Fruit fly (Drosophila melanogaster) whole organism, embryonic: ENCODE data around the gene CG43135.
A peak's percentile ranks its signal among the peaks of the same experiment; 100 is the strongest.

Experiments used
- Aef1 ChIP-seq: fragments of 200-800 bp; sonication (Bioruptor generic); IDR thresholded peaks from 3 replicates; pipeline ENCODE4 v1.3.6; 2022; ENCODE audit warnings: missing biosample characterization, missing genetic modification characterization
- B-H1 ChIP-seq: fragments of 200-800 bp; sonication (Bioruptor generic); IDR thresholded peaks from 3 replicates; pipeline ENCODE4 v1.3.6; 2022; ENCODE audit warnings: missing biosample characterization, missing genetic modification characterization
- Bgb ChIP-seq: fragments of 200-800 bp; sonication (Bioruptor generic); IDR thresholded peaks from 2 replicates; pipeline ENCODE4 v1.3.6; 2022; ENCODE audit warnings: missing biosample characterization, missing genetic modification characterization; ENCODE audit not compliant: partially characterized antibody
- CG10274 ChIP-seq: fragments of 200-800 bp; sonication (Bioruptor generic); optimal IDR thresholded peaks from 3 replicates; lab custom pipeline; 2017; ENCODE audit warnings: missing biosample characterization, mild to moderate bottlenecking, missing genetic modification characterization
- CG15514 ChIP-seq: fragments of 200-800 bp; sonication (Bioruptor generic); optimal IDR thresholded peaks from 3 replicates; lab custom pipeline; 2017; ENCODE audit warnings: missing biosample characterization, missing genetic modification characterization, mild to moderate bottlenecking, moderate library complexity, missing genetic modification reagents
- CG16815 ChIP-seq: fragments of 200-800 bp; sonication (Bioruptor generic); optimal IDR thresholded peaks from 3 replicates; lab custom pipeline; 2017; ENCODE audit warnings: missing biosample characterization, mild to moderate bottlenecking, missing genetic modification characterization
- CG18599 ChIP-seq: fragments of 200-800 bp; sonication (Bioruptor generic); optimal IDR thresholded peaks from 3 replicates; lab custom pipeline; 2017; ENCODE audit warnings: missing biosample characterization, missing genetic modification characterization, mild to moderate bottlenecking, moderate library complexity, missing genetic modification reagents
- CG2116 ChIP-seq: fragments of 200-800 bp; sonication (Bioruptor generic); optimal IDR thresholded peaks from 3 replicates; lab custom pipeline; 2018; ENCODE audit warnings: missing biosample characterization, mild to moderate bottlenecking, missing genetic modification characterization
- CG2875 ChIP-seq: fragments of 200-800 bp; sonication (Bioruptor generic); optimal IDR thresholded peaks from 2 replicates; lab custom pipeline; 2017; ENCODE audit warnings: missing biosample characterization, mild to moderate bottlenecking, missing genetic modification characterization, missing genetic modification reagents
- CG31365 ChIP-seq: fragments of 200-800 bp; sonication (Bioruptor generic); optimal IDR thresholded peaks from 2 replicates; lab custom pipeline; 2018; ENCODE audit warnings: missing biosample characterization, mild to moderate bottlenecking, missing genetic modification characterization
- CG31441 ChIP-seq: fragments of 200-800 bp; sonication (Bioruptor generic); IDR thresholded peaks from 2 replicates; pipeline ENCODE4 v1.3.6; 2022; ENCODE audit warnings: missing biosample characterization, missing genetic modification characterization
- CG3407 ChIP-seq: fragments of 200-800 bp; sonication (Bioruptor generic); optimal IDR thresholded peaks from 2 replicates; lab custom pipeline; 2018; ENCODE audit warnings: missing biosample characterization, mild to moderate bottlenecking, missing genetic modification characterization
- CG34422 ChIP-seq: fragments of 200-800 bp; sonication (Bioruptor generic); IDR thresholded peaks from 3 replicates; pipeline ENCODE4 v1.3.6; 2022; ENCODE audit warnings: missing biosample characterization, missing genetic modification characterization
- CG3838 ChIP-seq: fragments of 200-800 bp; sonication (Bioruptor generic); optimal IDR thresholded peaks from 3 replicates; lab custom pipeline; 2016; ENCODE audit warnings: missing biosample characterization, missing genetic modification characterization
- CG4282 ChIP-seq: fragments of 200-800 bp; sonication (Bioruptor generic); optimal IDR thresholded peaks from 2 replicates; lab custom pipeline; 2016; ENCODE audit warnings: missing biosample characterization, missing genetic modification characterization
- CG4854 ChIP-seq: fragments of 200-800 bp; sonication (Bioruptor generic); optimal IDR thresholded peaks from 2 replicates; lab custom pipeline; 2016; ENCODE audit warnings: missing biosample characterization, missing genetic modification characterization, inconsistent platforms
- CG6175 ChIP-seq: fragments of 200-800 bp; sonication (Bioruptor generic); IDR thresholded peaks from 3 replicates; pipeline ENCODE4 v1.3.6; 2022; ENCODE audit warnings: missing biosample characterization, missing genetic modification characterization
- CG6791 ChIP-seq: fragments of 200-800 bp; sonication (Bioruptor generic); IDR thresholded peaks from 3 replicates; pipeline ENCODE4 v1.3.6; 2022; ENCODE audit warnings: missing biosample characterization, missing genetic modification characterization; ENCODE audit not compliant: partially characterized antibody
- CG7556 ChIP-seq: fragments of 200-800 bp; sonication (Bioruptor generic); optimal IDR thresholded peaks from 2 replicates; lab custom pipeline; 2017; ENCODE audit warnings: missing biosample characterization, mild to moderate bottlenecking, missing genetic modification characterization
- CG8924 ChIP-seq: fragments of 200-800 bp; optimal IDR thresholded peaks from 3 replicates; lab custom pipeline; 2019; ENCODE audit warnings: missing biosample characterization, mild to moderate bottlenecking, missing genetic modification characterization, moderate library complexity
- CG8944 ChIP-seq: fragments of 200-800 bp; sonication (Bioruptor generic); optimal IDR thresholded peaks from 3 replicates; lab custom pipeline; 2016; ENCODE audit warnings: missing biosample characterization, missing genetic modification characterization
- CG9437 ChIP-seq: fragments of 200-800 bp; sonication (Bioruptor generic); optimal IDR thresholded peaks from 2 replicates; lab custom pipeline; 2018; ENCODE audit warnings: missing biosample characterization, mild to moderate bottlenecking, missing genetic modification characterization
- CG9817 ChIP-seq: fragments of 200-800 bp; sonication (Bioruptor generic); optimal IDR thresholded peaks from 2 replicates; lab custom pipeline; 2018; ENCODE audit warnings: missing biosample characterization, mild to moderate bottlenecking, missing genetic modification characterization, moderate library complexity
- Eip74EF ChIP-seq, 2 experiments: fragments of 200-800 bp in 1 of 2; fragments of >200 bp in 1 of 2; sonication (Bioruptor generic) in 1 of 2; optimal IDR thresholded peaks; 2 replicates each; lab custom pipeline; 2017 to 2019; ENCODE audit warnings: missing biosample characterization in 2 of 2, missing genetic modification characterization in 2 of 2, mild to moderate bottlenecking in 1 of 2, moderate library complexity in 1 of 2
- Fer1 ChIP-seq: fragments of 200-800 bp; sonication (Bioruptor generic); optimal IDR thresholded peaks from 2 replicates; lab custom pipeline; 2017; ENCODE audit warnings: missing biosample characterization, mild to moderate bottlenecking, missing genetic modification characterization
- Gsc ChIP-seq: fragments of 200-800 bp; sonication (Bioruptor generic); IDR thresholded peaks from 2 replicates; pipeline ENCODE4 v1.3.6; 2022; ENCODE audit warnings: missing biosample characterization, missing genetic modification characterization
- Hand ChIP-seq: fragments of 200-800 bp; sonication (Bioruptor generic); optimal IDR thresholded peaks from 2 replicates; lab custom pipeline; 2017; ENCODE audit warnings: mild to moderate bottlenecking, missing biosample characterization, missing genetic modification reagents, missing genetic modification characterization
- Nf-YC ChIP-seq: fragments of 200-800 bp; optimal IDR thresholded peaks from 3 replicates; lab custom pipeline; 2019; ENCODE audit warnings: missing biosample characterization, mild to moderate bottlenecking, missing genetic modification characterization, moderate library complexity
- Sin3A ChIP-seq: fragments of >200 bp; optimal IDR thresholded peaks from 2 replicates; lab custom pipeline; 2018
- amos ChIP-seq: fragments of 200-800 bp; sonication (Bioruptor generic); IDR thresholded peaks from 2 replicates; pipeline ENCODE4 v1.3.6; 2022; ENCODE audit warnings: missing biosample characterization, missing genetic modification characterization; ENCODE audit not compliant: partially characterized antibody
- ato ChIP-seq: fragments of 200-800 bp; sonication (Bioruptor generic); IDR thresholded peaks from 2 replicates; pipeline ENCODE4 v1.3.6; 2022; ENCODE audit warnings: missing biosample characterization, missing genetic modification characterization; ENCODE audit not compliant: partially characterized antibody
- cwo ChIP-seq: fragments of 200-800 bp; sonication (Bioruptor generic); optimal IDR thresholded peaks from 3 replicates; lab custom pipeline; 2017; ENCODE audit warnings: missing biosample characterization, missing genetic modification characterization, mild to moderate bottlenecking, moderate library complexity, missing genetic modification reagents
- dati ChIP-seq: fragments of 200-800 bp; sonication (Bioruptor generic); IDR thresholded peaks from 2 replicates; pipeline ENCODE4 v1.3.6; 2022; ENCODE audit warnings: missing biosample characterization, missing genetic modification characterization
- dmrt11E ChIP-seq: fragments of 200-800 bp; sonication (Bioruptor generic); optimal IDR thresholded peaks from 3 replicates; lab custom pipeline; 2018; ENCODE audit warnings: missing biosample characterization, mild to moderate bottlenecking, missing genetic modification characterization, moderate library complexity
- eve ChIP-seq, 2 experiments: fragments of >200 bp; optimal IDR thresholded peaks; 2 replicates each; lab custom pipeline; 2017; ENCODE audit warnings: missing biosample characterization in 2 of 2, missing genetic modification characterization in 2 of 2
- fru ChIP-seq: fragments of >200 bp; optimal IDR thresholded peaks from 2 replicates; lab custom pipeline; 2017
- ham ChIP-seq: fragments of 200-800 bp; sonication (Bioruptor generic); IDR thresholded peaks from 2 replicates; pipeline ENCODE4 v1.3.6; 2022; ENCODE audit warnings: missing biosample characterization, missing genetic modification characterization
- lmd ChIP-seq: fragments of 200-800 bp; sonication (Bioruptor generic); IDR thresholded peaks from 2 replicates; pipeline ENCODE4 v1.3.6; 2022; ENCODE audit warnings: missing biosample characterization, missing genetic modification characterization
- luna ChIP-seq: fragments of 200-800 bp; sonication (Bioruptor generic); optimal IDR thresholded peaks from 2 replicates; lab custom pipeline; 2016; ENCODE audit warnings: missing biosample characterization, missing genetic modification characterization
- onecut ChIP-seq: fragments of 200-800 bp; sonication (Bioruptor generic); IDR thresholded peaks from 2 replicates; pipeline ENCODE4 v1.3.6; 2022; ENCODE audit warnings: missing biosample characterization, missing genetic modification characterization
- ranshi ChIP-seq: fragments of 200-800 bp; sonication (Bioruptor generic); IDR thresholded peaks from 2 replicates; pipeline ENCODE4 v1.3.6; 2022; ENCODE audit warnings: missing biosample characterization, missing genetic modification characterization
- rib ChIP-seq: fragments of 200-800 bp; sonication (Bioruptor generic); IDR thresholded peaks from 2 replicates; pipeline ENCODE4 v1.3.6; 2022; ENCODE audit warnings: missing biosample characterization, missing genetic modification characterization
- salm ChIP-seq: fragments of 200-800 bp; sonication (Bioruptor generic); optimal IDR thresholded peaks from 2 replicates; lab custom pipeline; 2018; ENCODE audit warnings: missing biosample characterization, mild to moderate bottlenecking, missing genetic modification characterization
- sisA ChIP-seq: fragments of 200-800 bp; sonication (Bioruptor generic); IDR thresholded peaks from 2 replicates; pipeline ENCODE4 v1.3.6; 2022; ENCODE audit warnings: missing biosample characterization, missing genetic modification characterization
- slou ChIP-seq: fragments of 200-800 bp; sonication (Bioruptor generic); optimal IDR thresholded peaks from 3 replicates; lab custom pipeline; 2016; ENCODE audit warnings: missing biosample characterization, missing genetic modification characterization
- tin ChIP-seq: fragments of 200-800 bp; sonication (Bioruptor generic); optimal IDR thresholded peaks from 3 replicates; lab custom pipeline; 2016; ENCODE audit warnings: missing biosample characterization, missing genetic modification characterization
- unc-4 ChIP-seq: fragments of 200-800 bp; sonication (Bioruptor generic); IDR thresholded peaks from 2 replicates; pipeline ENCODE4 v1.3.6; 2022; ENCODE audit warnings: missing biosample characterization, missing genetic modification characterization; ENCODE audit not compliant: partially characterized antibody
- z ChIP-seq: fragments of 200-800 bp; sonication (Bioruptor generic); IDR thresholded peaks from 3 replicates; pipeline ENCODE4 v1.3.6; 2022; ENCODE audit warnings: missing biosample characterization, missing genetic modification characterization
- zen ChIP-seq: fragments of 200-800 bp; sonication (Bioruptor generic); optimal IDR thresholded peaks from 3 replicates; lab custom pipeline; 2018; ENCODE audit warnings: missing biosample characterization, mild to moderate bottlenecking, missing genetic modification characterization, moderate library complexity

The CG43135 gene

dm6 chrX:4205346-4206178, 42.6 kb upstream of the CG43135 start, which contains the start of gene Fas2 (continued):
- peak; percentile 54; the same call in 1 of the 2 replicates for TF ChIP-seq Bgb
- TF ChIP-seq Gsc: no peak
- peak; percentile 62; the same call in 1 of the 3 replicates for TF ChIP-seq CG6791
- no peak for TF ChIP-seq Eip74EF (GFP tag; optimal IDR thresholded peaks at IDR 0.05; lab: Kevin White, UChicago)
- TF ChIP-seq cwo: peak; percentile 49
- no peak; the same call in 2 of the 3 replicates for TF ChIP-seq CG6175
- TF ChIP-seq CG4282 (GFP tag; lab: Kevin White, UChicago): no peak
- TF ChIP-seq CG16815 (GFP tag; lab: Kevin White, UChicago): no peak
- peak; percentile 31 for TF ChIP-seq CG3407 (GFP tag; lab: Kevin White, UChicago)
- TF ChIP-seq rib (GFP tag; lab: Robert Waterston, UW): 0 out of 2 replicates have a peak, but pooled peaks have one; percentile 23
- TF ChIP-seq Fer1: peak; percentile 69
- no peak for TF ChIP-seq CG2116 (GFP tag; lab: Kevin White, UChicago)
- no peak for TF ChIP-seq ham (GFP tag; lab: Robert Waterston, UW)
- peak; percentile 30; the same call in 1 of the 3 replicates for TF ChIP-seq z (GFP tag; lab: Robert Waterston, UW)
- TF ChIP-seq CG31365 (tag; lab: Kevin White, UChicago): no peak
- peak; percentile 23; the same call in 1 of the 3 replicates for TF ChIP-seq B-H1 (GFP tag; lab: Robert Waterston, UW)
- TF ChIP-seq dati (GFP tag; lab: Robert Waterston, UW): no peak
- TF ChIP-seq sisA (GFP tag; lab: Robert Waterston, UW): peak; percentile 32; the same call in 1 of the 2 replicates
- no peak for TF ChIP-seq unc-4 (GFP tag; lab: Robert Waterston, UW)
- peak; percentile 69 for TF ChIP-seq CG15514 (GFP tag; lab: Kevin White, UChicago)
- no peak for TF ChIP-seq luna (GFP tag; lab: Kevin White, UChicago)
- TF ChIP-seq CG9437 (GFP tag; lab: Kevin White, UChicago): peak; percentile 72
- TF ChIP-seq CG4854: peak; percentile 16
- TF ChIP-seq fru (lab: Kevin White, UChicago): no peak
- TF ChIP-seq zen (tag; lab: Kevin White, UChicago): no peak
- TF ChIP-seq Aef1: no peak
- TF ChIP-seq onecut: peak; percentile 72
- no peak for TF ChIP-seq CG7556
- TF ChIP-seq slou (GFP tag; lab: Kevin White, UChicago): no peak
- peak; percentile 15 for TF ChIP-seq Nf-YC
- peak; percentile 21 for TF ChIP-seq CG10274 (GFP tag; lab: Kevin White, UChicago)
- TF ChIP-seq CG3838: peak; percentile 16
- peak; percentile 51 for TF ChIP-seq lmd (GFP tag; lab: Robert Waterston, UW)
- no peak for TF ChIP-seq eve (GFP tag; optimal IDR thresholded peaks at IDR 0.05; lab: Kevin White, UChicago)
- TF ChIP-seq dmrt11E (tag; lab: Kevin White, UChicago): no peak
- no peak for TF ChIP-seq tin (GFP tag; lab: Kevin White, UChicago)
- TF ChIP-seq CG9817 (tag; lab: Kevin White, UChicago): no peak
- no peak for TF ChIP-seq Sin3A (lab: Kevin White, UChicago)
- TF ChIP-seq CG34422 (GFP tag; lab: Robert Waterston, UW): no peak; the same call in 2 of the 3 replicates
- no peak for TF ChIP-seq ranshi
- no peak; the same call in 1 of the 2 replicates for TF ChIP-seq CG31441
- TF ChIP-seq CG8944 (GFP tag; lab: Kevin White, UChicago): no peak
- TF ChIP-seq salm (tag; lab: Kevin White, UChicago): peak; percentile 55
- peak; percentile 35 for TF ChIP-seq Hand
- TF ChIP-seq ato (GFP tag; lab: Robert Waterston, UW): no peak
- peak; percentile 43 for TF ChIP-seq CG8924 (tag; lab: Kevin White, UChicago)
- peak; percentile 47 for TF ChIP-seq CG2875 (GFP tag; lab: Kevin White, UChicago)
- peak; percentile 46; the same call in 1 of the 2 replicates for TF ChIP-seq amos
- TF ChIP-seq CG18599 (GFP tag; lab: Kevin White, UChicago): peak; percentile 73
